Worm (Caenorhabditis elegans) whole organism, young adult: ENCODE data around the gene W02A2.12.
A peak's percentile ranks its signal among the peaks of the same experiment; 100 is the strongest.

Source experiments
- B0336.3 ChIP-seq: fragments of 200-800 bp; sonication (Bioruptor generic); IDR thresholded peaks from 2 replicates; pipeline ENCODE4 v1.3.6; 2022; ENCODE audit warnings: missing genetic modification characterization, missing compliant biosample characterization
- C06A6.2 ChIP-seq: fragments of 200-800 bp; sonication (Bioruptor generic); conservative IDR thresholded peaks from 2 replicates; pipeline ENCODE4 v1.3.6; 2022; ENCODE audit warnings: missing genetic modification characterization, missing compliant biosample characterization
- F33H1.4 ChIP-seq: fragments of 200-800 bp; sonication (Bioruptor generic); IDR thresholded peaks from 2 replicates; pipeline ENCODE4 v1.3.6; 2022; ENCODE audit warnings: missing genetic modification reagents, missing genetic modification characterization, missing compliant biosample characterization
- F39B2.1 ChIP-seq: fragments of 200-800 bp; sonication (Bioruptor generic); IDR thresholded peaks from 2 replicates; pipeline ENCODE4 v1.3.6; 2022; ENCODE audit warnings: missing genetic modification reagents, missing genetic modification characterization, missing compliant biosample characterization
- F49E8.2 ChIP-seq: sonication (generic microtip); optimal IDR thresholded peaks from 3 replicates; lab custom pipeline; 2017; ENCODE audit warnings: missing genetic modification characterization, mild to moderate bottlenecking, missing compliant biosample characterization, antibody characterized with exemption, moderate library complexity; ENCODE audit not compliant: insufficient read depth
- K11D2.4 ChIP-seq: fragments of 200-800 bp; sonication (Bioruptor generic); IDR thresholded peaks from 2 replicates; pipeline ENCODE4 v1.3.6; 2022; ENCODE audit warnings: missing genetic modification reagents, missing genetic modification characterization, missing compliant biosample characterization
- T26A5.8 ChIP-seq: sonication (generic microtip); optimal IDR thresholded peaks from 2 replicates; lab custom pipeline; 2016; ENCODE audit warnings: missing genetic modification characterization, missing compliant biosample characterization
- Y53F4B.3 ChIP-seq: fragments of 200-800 bp; sonication (Bioruptor generic); IDR thresholded peaks from 2 replicates; pipeline ENCODE4 v1.3.6; 2022; ENCODE audit warnings: missing genetic modification reagents, missing genetic modification characterization, missing compliant biosample characterization
- Y53G8AR.9 ChIP-seq: fragments of 200-800 bp; sonication (Bioruptor generic); conservative IDR thresholded peaks from 2 replicates; pipeline ENCODE4 v1.3.6; 2022; ENCODE audit warnings: missing genetic modification reagents, missing genetic modification characterization, missing compliant biosample characterization
- Y56A3A.18 ChIP-seq: fragments of 200-800 bp; sonication (Bioruptor generic); IDR thresholded peaks from 2 replicates; pipeline ENCODE4 v1.3.6; 2022; ENCODE audit warnings: missing genetic modification reagents, missing genetic modification characterization, missing compliant biosample characterization
- Y79H2A.3 ChIP-seq: fragments of 200-800 bp; sonication (Bioruptor generic); conservative IDR thresholded peaks from 2 replicates; pipeline ENCODE4 v1.3.6; 2022; ENCODE audit warnings: missing genetic modification reagents, missing genetic modification characterization, missing compliant biosample characterization
- ZK185.1 ChIP-seq: sonication (generic microtip); optimal IDR thresholded peaks from 2 replicates; lab custom pipeline; 2016; ENCODE audit warnings: mild to moderate bottlenecking, missing genetic modification characterization, missing compliant biosample characterization; ENCODE audit not compliant: poor library complexity, severe bottlenecking
- athp-1 ChIP-seq: sonication (generic microtip); optimal IDR thresholded peaks from 2 replicates; lab custom pipeline; 2017; ENCODE audit warnings: mild to moderate bottlenecking, missing genetic modification characterization, missing compliant biosample characterization
- attf-3 ChIP-seq: fragments of 200-800 bp; sonication (Bioruptor generic); conservative IDR thresholded peaks from 2 replicates; pipeline ENCODE4 v1.3.6; 2022; ENCODE audit warnings: missing genetic modification reagents, missing genetic modification characterization, missing compliant biosample characterization
- attf-6 ChIP-seq: fragments of 200-800 bp; sonication (Bioruptor generic); IDR thresholded peaks from 2 replicates; pipeline ENCODE4 v1.3.6; 2022; ENCODE audit warnings: missing genetic modification reagents, missing genetic modification characterization, missing compliant biosample characterization
- ccch-3 ChIP-seq: fragments of 200-800 bp; sonication (Bioruptor generic); optimal IDR thresholded peaks from 2 replicates; lab custom pipeline; 2018; ENCODE audit warnings: mild to moderate bottlenecking, missing genetic modification characterization, missing compliant biosample characterization
- cebp-1 ChIP-seq, 2 experiments: fragments of 200-800 bp in 1 of 2; sonication (Bioruptor generic) in 1 of 2; sonication (generic microtip) in 1 of 2; IDR thresholded peaks in 1 of 2; optimal IDR thresholded peaks in 1 of 2; 2 replicates each; pipeline versions ENCODE4 v1.3.6 to Lab custom; 2017 to 2022; ENCODE audit warnings: missing compliant biosample characterization in 2 of 2, missing genetic modification characterization in 2 of 2, mild to moderate bottlenecking in 1 of 2, missing genetic modification reagents in 1 of 2, moderate library complexity in 1 of 2
- chd-7 ChIP-seq: sonication (generic microtip); optimal IDR thresholded peaks from 2 replicates; lab custom pipeline; 2016; ENCODE audit warnings: mild to moderate bottlenecking, missing genetic modification characterization, moderate library complexity, missing compliant biosample characterization
- dox-1 ChIP-seq: fragments of 200-800 bp; sonication (Bioruptor generic); IDR thresholded peaks from 2 replicates; pipeline ENCODE4 v1.3.6; 2022; ENCODE audit warnings: missing genetic modification reagents, missing genetic modification characterization, missing compliant biosample characterization
- dpl-1 ChIP-seq: fragments of 150-350 bp; optimal IDR thresholded peaks from 2 replicates; lab custom pipeline; 2014; ENCODE audit warnings: missing biosample characterization, missing genetic modification reagents, missing genetic modification characterization
- efl-1 ChIP-seq: fragments of 150-350 bp; optimal IDR thresholded peaks from 2 replicates; lab custom pipeline; 2014; ENCODE audit warnings: missing biosample characterization, missing genetic modification reagents, missing genetic modification characterization
- ets-4 ChIP-seq: fragments of 200-800 bp; sonication (Bioruptor generic); optimal IDR thresholded peaks from 2 replicates; lab custom pipeline; 2018; ENCODE audit warnings: mild to moderate bottlenecking, missing genetic modification characterization, missing compliant biosample characterization
- gei-17 ChIP-seq: fragments of 200-800 bp; sonication (Bioruptor generic); optimal IDR thresholded peaks from 2 replicates; lab custom pipeline; 2018; ENCODE audit warnings: mild to moderate bottlenecking, missing genetic modification characterization, missing compliant biosample characterization
- him-1 ChIP-seq: sonication (generic microtip); optimal IDR thresholded peaks from 2 replicates; lab custom pipeline; 2016; ENCODE audit warnings: missing genotype, missing genetic modification reagents, missing genetic modification characterization, missing compliant biosample characterization
- hlh-12 ChIP-seq: sonication (generic microtip); optimal IDR thresholded peaks from 2 replicates; lab custom pipeline; 2016; ENCODE audit warnings: missing genetic modification characterization, missing compliant biosample characterization
- hsf-1 ChIP-seq: fragments of 200-800 bp; sonication (Bioruptor generic); IDR thresholded peaks from 2 replicates; pipeline ENCODE4 v1.3.6; 2022; ENCODE audit warnings: missing genetic modification reagents, missing genetic modification characterization, missing compliant biosample characterization
- lag-1 ChIP-seq: fragments of 200-800 bp; sonication (Bioruptor generic); IDR thresholded peaks from 2 replicates; pipeline ENCODE4 v1.3.6; 2022; ENCODE audit warnings: missing genetic modification reagents, missing genetic modification characterization, missing compliant biosample characterization
- lin-26 ChIP-seq: fragments of 200-800 bp; sonication (Bioruptor generic); IDR thresholded peaks from 2 replicates; pipeline ENCODE4 v1.3.6; 2022; ENCODE audit warnings: missing genetic modification reagents, missing genetic modification characterization, missing compliant biosample characterization
- lin-40 ChIP-seq: sonication (generic microtip); optimal IDR thresholded peaks from 2 replicates; lab custom pipeline; 2016; ENCODE audit warnings: missing genetic modification characterization, mild to moderate bottlenecking, missing compliant biosample characterization, missing genotype, missing genetic modification reagents
- lsl-1 ChIP-seq: fragments of 200-800 bp; sonication (Bioruptor generic); optimal IDR thresholded peaks from 2 replicates; lab custom pipeline; 2018; ENCODE audit warnings: mild to moderate bottlenecking, missing genetic modification characterization, moderate library complexity, missing compliant biosample characterization
- madf-6 ChIP-seq: fragments of 200-800 bp; sonication (Bioruptor generic); IDR thresholded peaks from 2 replicates; pipeline ENCODE4 v1.3.6; 2022; ENCODE audit warnings: missing genetic modification reagents, missing genetic modification characterization, missing compliant biosample characterization
- madf-8 ChIP-seq: fragments of 200-800 bp; sonication (Bioruptor generic); conservative IDR thresholded peaks from 2 replicates; pipeline ENCODE4 v1.3.6; 2022; ENCODE audit warnings: missing genetic modification reagents, missing genetic modification characterization, missing compliant biosample characterization
- mcd-1 ChIP-seq: fragments of 200-800 bp; sonication (Bioruptor generic); IDR thresholded peaks from 2 replicates; pipeline ENCODE4 v1.3.6; 2022; ENCODE audit warnings: missing genetic modification reagents, missing genetic modification characterization, missing compliant biosample characterization
- mes-4 ChIP-seq: sonication (generic microtip); optimal IDR thresholded peaks from 2 replicates; lab custom pipeline; 2016; ENCODE audit warnings: missing genotype, missing genetic modification characterization, missing compliant biosample characterization
- nfya-1 ChIP-seq: sonication (generic microtip); optimal IDR thresholded peaks from 2 replicates; lab custom pipeline; 2017; ENCODE audit warnings: antibody characterized with exemption, missing compliant biosample characterization, missing genetic modification characterization, borderline replicate concordance; ENCODE audit not compliant: insufficient read depth
- nfyb-1 ChIP-seq: fragments of 200-800 bp; sonication (Bioruptor generic); IDR thresholded peaks from 2 replicates; pipeline ENCODE4 v1.3.6; 2022; ENCODE audit warnings: missing genetic modification reagents, missing genetic modification characterization, missing compliant biosample characterization
- nhr-179 ChIP-seq: sonication (generic microtip); optimal IDR thresholded peaks from 2 replicates; lab custom pipeline; 2016; ENCODE audit warnings: mild to moderate bottlenecking, missing genetic modification characterization, missing compliant biosample characterization
- nhr-80 ChIP-seq: sonication (generic microtip); optimal IDR thresholded peaks from 2 replicates; lab custom pipeline; 2016; ENCODE audit warnings: missing genetic modification characterization, missing compliant biosample characterization
- pbrm-1 ChIP-seq: fragments of 200-800 bp; sonication (Bioruptor generic); IDR thresholded peaks from 2 replicates; pipeline ENCODE4 v1.3.6; 2022; ENCODE audit warnings: missing genetic modification reagents, missing genetic modification characterization, missing compliant biosample characterization
- rcor-1 ChIP-seq: fragments of 200-800 bp; sonication (Bioruptor generic); IDR thresholded peaks from 2 replicates; pipeline ENCODE4 v1.3.6; 2022; ENCODE audit warnings: missing genetic modification reagents, missing genetic modification characterization, missing compliant biosample characterization
- snpc-3.4 ChIP-seq: sonication (generic microtip); optimal IDR thresholded peaks from 2 replicates; lab custom pipeline; 2017; ENCODE audit warnings: missing genetic modification characterization, mild to moderate bottlenecking, missing compliant biosample characterization, antibody characterized with exemption, moderate library complexity, missing genotype, missing genetic modification reagents
- somi-1 ChIP-seq: fragments of 200-800 bp; sonication (Bioruptor generic); optimal IDR thresholded peaks from 2 replicates; lab custom pipeline; 2018; ENCODE audit warnings: mild to moderate bottlenecking, missing genetic modification characterization, missing compliant biosample characterization
- unc-130 ChIP-seq: sonication (generic microtip); optimal IDR thresholded peaks from 2 replicates; lab custom pipeline; 2016; ENCODE audit warnings: missing genetic modification reagents, missing genetic modification characterization, missing compliant biosample characterization
- zfh-2 ChIP-seq: fragments of 200-800 bp; sonication (Bioruptor generic); conservative IDR thresholded peaks from 2 replicates; pipeline ENCODE4 v1.3.6; 2022; ENCODE audit warnings: missing genetic modification reagents, missing genetic modification characterization, missing compliant biosample characterization
- ztf-3 ChIP-seq: fragments of 200-800 bp; sonication (Bioruptor generic); optimal IDR thresholded peaks from 2 replicates; lab custom pipeline; 2018; ENCODE audit warnings: mild to moderate bottlenecking, missing genetic modification characterization, missing compliant biosample characterization

The W02A2.12 gene

ce11 chrIV:13313156-13313555, 35.5 kb downstream of the W02A2.12 start:
- TF ChIP-seq nhr-80 = peak; percentile 72
- peak; percentile 48; the same call in 1 of the 2 replicates for TF ChIP-seq zfh-2 (GFP tag; lab: Robert Waterston, UW)
- no peak for TF ChIP-seq K11D2.4 (GFP tag; lab: Robert Waterston, UW)
- 0 out of 2 replicates have a peak, but pooled peaks have one; percentile 23 for TF ChIP-seq B0336.3
- TF ChIP-seq C06A6.2 (GFP tag; lab: Robert Waterston, UW) = 0 out of 2 replicates have a peak, but pooled peaks have one; percentile 18
- 0 out of 2 replicates have a peak, but pooled peaks have one; percentile 64 for TF ChIP-seq lin-26 (GFP tag; lab: Robert Waterston, UW)
- TF ChIP-seq dox-1 (GFP tag; lab: Robert Waterston, UW) = peak; percentile 32; the same call in 1 of the 2 replicates
- no peak for TF ChIP-seq efl-1
- peak; percentile 1 for TF ChIP-seq lin-40 (tag; lab: Kevin White, UChicago)
- TF ChIP-seq cebp-1 (GFP tag; IDR thresholded peaks at IDR 0.05; lab: Robert Waterston, UW) = no peak
- peak; percentile 14 for TF ChIP-seq cebp-1 (tag; optimal IDR thresholded peaks at IDR 0.05; lab: Kevin White, UChicago)
- peak; percentile 13 for TF ChIP-seq ZK185.1 (tag; lab: Kevin White, UChicago)
- no peak for TF ChIP-seq lag-1 (GFP tag; lab: Robert Waterston, UW)
- TF ChIP-seq, all 124 proteins: peak for 9

ce11 chrIV:13311331-13312034, 37.1 kb downstream of the W02A2.12 start:
- TF ChIP-seq F33H1.4 (GFP tag; lab: Robert Waterston, UW) (peak; percentile 96), attf-6 (GFP tag; lab: Robert Waterston, UW) (peak; percentile 66), efl-1 (peak; percentile 37), lsl-1 (GFP tag; lab: Kevin White, UChicago) (peak; percentile 83), ztf-3 (no peak), gei-17 (GFP tag; lab: Kevin White, UChicago) (no peak), unc-130 (GFP tag; lab: Kevin White, UChicago) (no peak), nhr-179 (no peak), Y53F4B.3 (GFP tag; lab: Robert Waterston, UW) (no peak), nhr-80 (peak; percentile 5), ccch-3 (no peak), ets-4 (GFP tag; lab: Kevin White, UChicago) (no peak), nfya-1 (tag; lab: Kevin White, UChicago) (no peak), hsf-1 (GFP tag; lab: Robert Waterston, UW) (peak; percentile 52; the same call in 1 of the 2 replicates), chd-7 (tag; lab: Kevin White, UChicago) (no peak), somi-1 (GFP tag; lab: Kevin White, UChicago) (no peak), rcor-1 (GFP tag; lab: Robert Waterston, UW) (peak; percentile 20; the same call in 1 of the 2 replicates), athp-1 (tag; lab: Kevin White, UChicago) (no peak), attf-3 (GFP tag; lab: Robert Waterston, UW) (no peak), him-1 (no peak), mes-4 (no peak), snpc-3.4 (tag; lab: Kevin White, UChicago) (peak; percentile 61), T26A5.8 (no peak), Y56A3A.18 (GFP tag; lab: Robert Waterston, UW) (no peak), K11D2.4 (GFP tag; lab: Robert Waterston, UW) (no peak), hlh-12 (tag; lab: Kevin White, UChicago) (no peak), mcd-1 (GFP tag; lab: Robert Waterston, UW) (0 out of 2 replicates have a peak, but pooled peaks have one; percentile 31), pbrm-1 (GFP tag; lab: Robert Waterston, UW) (no peak), Y79H2A.3 (GFP tag; lab: Robert Waterston, UW) (no peak), F39B2.1 (GFP tag; lab: Robert Waterston, UW) (no peak), F49E8.2 (tag; lab: Kevin White, UChicago) (peak; percentile 55), madf-8 (GFP tag; lab: Robert Waterston, UW) (peak; percentile 100), nfyb-1 (GFP tag; lab: Robert Waterston, UW) (peak; percentile 10; the same call in 1 of the 2 replicates), dpl-1 (GFP tag; lab: Kevin White, UChicago) (peak; percentile 16), madf-6 (GFP tag; lab: Robert Waterston, UW) (peak; percentile 100), Y53G8AR.9 (peak; percentile 54; the same call in 1 of the 2 replicates)
